Worm (Caenorhabditis elegans) whole organism, L1 larva: ENCODE measurements around the gene swt-6.
A peak's percentile ranks its signal among the peaks of the same experiment; 100 is the strongest.

Experiments
- C04F5.9 ChIP-seq: sonication (generic microtip); optimal IDR thresholded peaks from 2 replicates; lab custom pipeline; 2016; ENCODE audit warnings: missing genetic modification characterization, missing compliant biosample characterization
- C16A3.4 ChIP-seq: fragments of 150-350 bp; optimal IDR thresholded peaks from 2 replicates; lab custom pipeline; 2014; ENCODE audit warnings: missing biosample characterization, missing genetic modification characterization
- F16B12.6 ChIP-seq: fragments of 150-350 bp; optimal IDR thresholded peaks from 2 replicates; lab custom pipeline; 2014; ENCODE audit warnings: missing biosample characterization, missing genetic modification characterization
- Y116A8C.19 ChIP-seq: sonication (generic microtip); optimal IDR thresholded peaks from 2 replicates; lab custom pipeline; 2016; ENCODE audit warnings: missing compliant biosample characterization, missing genetic modification characterization, borderline replicate concordance
- blmp-1 ChIP-seq: fragments of 150-350 bp; optimal IDR thresholded peaks from 2 replicates; lab custom pipeline; 2014; ENCODE audit warnings: missing biosample characterization, missing genetic modification characterization
- ceh-63 ChIP-seq: fragments of 200-800 bp; sonication (Bioruptor generic); optimal IDR thresholded peaks from 2 replicates; lab custom pipeline; 2018; ENCODE audit warnings: mild to moderate bottlenecking, missing genetic modification characterization, missing compliant biosample characterization
- ceh-8 ChIP-seq: fragments of 200-800 bp; sonication (Bioruptor generic); optimal IDR thresholded peaks from 2 replicates; lab custom pipeline; 2018; ENCODE audit warnings: mild to moderate bottlenecking, missing genetic modification characterization, moderate library complexity, missing compliant biosample characterization
- ceh-88 ChIP-seq: fragments of 200-800 bp; sonication (Bioruptor generic); IDR thresholded peaks from 2 replicates; pipeline ENCODE4 v1.3.6; 2022; ENCODE audit warnings: missing genetic modification characterization, missing compliant biosample characterization
- ceh-90 ChIP-seq: sonication (generic microtip); optimal IDR thresholded peaks from 2 replicates; lab custom pipeline; 2016; ENCODE audit warnings: missing genetic modification characterization, missing compliant biosample characterization
- dpl-1 ChIP-seq, 3 experiments: fragments of 150-350 bp in 2 of 3; sonication (generic microtip) in 1 of 3; optimal IDR thresholded peaks; 2 replicates each; lab custom pipeline; 2014 to 2017; ENCODE audit warnings: missing biosample characterization in 3 of 3, missing genetic modification characterization in 3 of 3, missing genetic modification reagents in 3 of 3
- dsc-1 ChIP-seq: sonication (generic microtip); optimal IDR thresholded peaks from 2 replicates; lab custom pipeline; 2016; ENCODE audit warnings: mild to moderate bottlenecking, missing genetic modification characterization, missing compliant biosample characterization
- elt-3 ChIP-seq, 6 experiments: fragments of 150-350 bp in 1 of 6; sonication (generic microtip); optimal IDR thresholded peaks; 2 replicates each; lab custom pipeline; 2017 to 2018; ENCODE audit warnings: missing biosample characterization in 6 of 6, missing genetic modification characterization in 6 of 6, inconsistent platforms in 1 of 6
- ets-5 ChIP-seq: fragments of 200-800 bp; sonication (Bioruptor generic); IDR thresholded peaks from 2 replicates; pipeline ENCODE4 v1.3.6; 2022; ENCODE audit warnings: missing genetic modification characterization, missing compliant biosample characterization
- fkh-10 ChIP-seq: sonication (generic microtip); optimal IDR thresholded peaks from 2 replicates; lab custom pipeline; 2017; ENCODE audit warnings: missing biosample characterization, missing genetic modification reagents, missing genetic modification characterization
- fkh-4 ChIP-seq: sonication (generic microtip); optimal IDR thresholded peaks from 2 replicates; lab custom pipeline; 2016; ENCODE audit warnings: missing compliant biosample characterization, missing genetic modification characterization, borderline replicate concordance
- fkh-8 ChIP-seq: sonication (generic microtip); optimal IDR thresholded peaks from 2 replicates; lab custom pipeline; 2016; ENCODE audit warnings: mild to moderate bottlenecking, missing genetic modification characterization, missing compliant biosample characterization
- grh-1 ChIP-seq: fragments of 200-800 bp; sonication (Bioruptor generic); IDR thresholded peaks from 2 replicates; pipeline ENCODE4 v1.3.6; 2022; ENCODE audit warnings: missing genetic modification reagents, missing genetic modification characterization, missing compliant biosample characterization
- hlh-17 ChIP-seq: fragments of 200-800 bp; sonication (Bioruptor generic); optimal IDR thresholded peaks from 2 replicates; lab custom pipeline; 2018; ENCODE audit warnings: missing genetic modification characterization, mild to moderate bottlenecking, missing compliant biosample characterization, moderate library complexity, borderline replicate concordance
- hlh-4 ChIP-seq: sonication (generic microtip); optimal IDR thresholded peaks from 2 replicates; lab custom pipeline; 2016; ENCODE audit warnings: mild to moderate bottlenecking, missing genetic modification characterization, missing compliant biosample characterization
- irx-1 ChIP-seq: sonication (generic microtip); optimal IDR thresholded peaks from 2 replicates; lab custom pipeline; 2016; ENCODE audit warnings: missing genetic modification characterization, missing compliant biosample characterization
- jun-1 ChIP-seq: fragments of 150-350 bp; optimal IDR thresholded peaks from 2 replicates; lab custom pipeline; 2014; ENCODE audit warnings: missing biosample characterization, missing genetic modification reagents, missing genetic modification characterization
- lin-35 ChIP-seq, 2 experiments: fragments of 150-350 bp; optimal IDR thresholded peaks; 2 replicates each; lab custom pipeline; 2014; ENCODE audit warnings: missing biosample characterization in 2 of 2, missing genetic modification characterization in 2 of 2, missing genetic modification reagents in 2 of 2
- lin-39 ChIP-seq: fragments of 150-350 bp; optimal IDR thresholded peaks from 2 replicates; lab custom pipeline; 2014; ENCODE audit warnings: missing biosample characterization, missing genetic modification reagents, missing genetic modification characterization
- mef-2 ChIP-seq: fragments of 150-350 bp; optimal IDR thresholded peaks from 2 replicates; lab custom pipeline; 2014; ENCODE audit warnings: missing biosample characterization, missing genetic modification characterization
- nhr-11 ChIP-seq: fragments of 150-350 bp; optimal IDR thresholded peaks from 2 replicates; lab custom pipeline; 2014; ENCODE audit warnings: missing biosample characterization, missing genetic modification characterization
- nhr-20 ChIP-seq: sonication (generic microtip); optimal IDR thresholded peaks from 2 replicates; lab custom pipeline; 2016; ENCODE audit warnings: mild to moderate bottlenecking, missing genetic modification characterization, missing compliant biosample characterization
- nhr-237 ChIP-seq: fragments of 150-350 bp; optimal IDR thresholded peaks from 2 replicates; lab custom pipeline; 2014; ENCODE audit warnings: missing biosample characterization, missing genetic modification characterization
- nhr-47 ChIP-seq: sonication (generic microtip); optimal IDR thresholded peaks from 2 replicates; lab custom pipeline; 2016; ENCODE audit warnings: mild to moderate bottlenecking, missing genetic modification characterization, moderate library complexity, missing compliant biosample characterization
- nhr-71 ChIP-seq: sonication (generic microtip); optimal IDR thresholded peaks from 2 replicates; lab custom pipeline; 2016; ENCODE audit warnings: mild to moderate bottlenecking, missing genetic modification characterization, moderate library complexity, missing compliant biosample characterization
- nhr-77 ChIP-seq: fragments of 150-350 bp; optimal IDR thresholded peaks from 2 replicates; lab custom pipeline; 2014; ENCODE audit warnings: missing biosample characterization, missing genetic modification characterization
- nhr-85 ChIP-seq: sonication (generic microtip); peaks from one replicate; lab custom pipeline; 2016; ENCODE audit warnings: missing genetic modification characterization, inconsistent platforms, missing compliant biosample characterization
- pag-3 ChIP-seq: sonication (generic microtip); optimal IDR thresholded peaks from 2 replicates; lab custom pipeline; 2017; ENCODE audit warnings: missing genetic modification characterization, mild to moderate bottlenecking, missing compliant biosample characterization, antibody characterized with exemption, borderline replicate concordance; ENCODE audit not compliant: insufficient read depth
- pax-3 ChIP-seq: fragments of 200-800 bp; sonication (Bioruptor generic); optimal IDR thresholded peaks from 2 replicates; lab custom pipeline; 2018; ENCODE audit warnings: mild to moderate bottlenecking, missing genetic modification characterization, moderate library complexity, missing compliant biosample characterization
- rnt-1 ChIP-seq: sonication (generic microtip); optimal IDR thresholded peaks from 2 replicates; lab custom pipeline; 2016; ENCODE audit warnings: mild to moderate bottlenecking, missing genetic modification characterization, moderate library complexity, missing compliant biosample characterization
- sox-4 ChIP-seq: sonication (generic microtip); optimal IDR thresholded peaks from 2 replicates; lab custom pipeline; 2016; ENCODE audit warnings: missing genetic modification characterization, missing compliant biosample characterization
- tlp-1 ChIP-seq: fragments of 150-350 bp; optimal IDR thresholded peaks from 2 replicates; lab custom pipeline; 2014; ENCODE audit warnings: missing biosample characterization, missing genetic modification characterization
- unc-130 ChIP-seq: fragments of 150-350 bp; optimal IDR thresholded peaks from 2 replicates; lab custom pipeline; 2017; ENCODE audit warnings: missing biosample characterization, missing genetic modification characterization, inconsistent platforms
- xbp-1 ChIP-seq: sonication (generic microtip); optimal IDR thresholded peaks from 2 replicates; lab custom pipeline; 2016; ENCODE audit warnings: missing genetic modification characterization, missing compliant biosample characterization
- ztf-4 ChIP-seq: fragments of 150-350 bp; optimal IDR thresholded peaks from 2 replicates; lab custom pipeline; 2014; ENCODE audit warnings: missing biosample characterization, missing genetic modification characterization

Gene swt-6

DNA sequence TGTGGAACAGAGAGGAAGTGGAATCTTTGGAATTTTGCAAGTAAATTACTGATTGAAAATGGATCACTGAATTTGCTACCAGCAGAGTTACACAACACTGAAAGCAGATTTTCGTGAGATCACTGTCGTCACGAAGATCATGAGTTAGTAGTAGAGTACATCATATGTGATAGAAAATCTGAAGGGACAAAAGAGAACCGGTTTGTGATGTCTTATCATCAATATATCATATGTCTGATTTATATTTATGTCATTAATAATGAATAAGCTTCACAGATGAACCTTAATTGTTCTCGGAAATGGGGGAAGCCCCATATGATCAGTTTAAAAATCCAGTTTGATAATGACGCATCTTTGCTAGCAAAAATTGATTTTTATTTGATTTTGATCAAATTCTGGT is 18.1 kb upstream of the swt-6 start:
- TF ChIP-seq pag-3 (tag; lab: Kevin White, UChicago) (no peak), blmp-1 (tag; lab: Kevin White, UChicago) (peak; percentile 19), elt-3 (tag; optimal IDR thresholded peaks at IDR 0.05; lab: Kevin White, UChicago) (peak in 2 of 6 experiments; percentile 25 to 31), nhr-20 (tag; lab: Kevin White, UChicago) (peak; percentile 2), pax-3 (no peak), ceh-8 (GFP tag; lab: Kevin White, UChicago) (no peak), xbp-1 (tag; lab: Kevin White, UChicago) (no peak), lin-35 (GFP tag; optimal IDR thresholded peaks at IDR 0.05; lab: Kevin White, UChicago) (peak in 1 of 2 experiments; percentile 11), nhr-85 (tag; lab: Kevin White, UChicago) (peak; percentile 77), grh-1 (GFP tag; lab: Robert Waterston, UW) (peak; percentile 63), nhr-71 (tag; lab: Kevin White, UChicago) (peak; percentile 1), nhr-77 (tag; lab: Kevin White, UChicago) (no peak)
- TF ChIP-seq, all 84 proteins: peak for 7

DNA sequence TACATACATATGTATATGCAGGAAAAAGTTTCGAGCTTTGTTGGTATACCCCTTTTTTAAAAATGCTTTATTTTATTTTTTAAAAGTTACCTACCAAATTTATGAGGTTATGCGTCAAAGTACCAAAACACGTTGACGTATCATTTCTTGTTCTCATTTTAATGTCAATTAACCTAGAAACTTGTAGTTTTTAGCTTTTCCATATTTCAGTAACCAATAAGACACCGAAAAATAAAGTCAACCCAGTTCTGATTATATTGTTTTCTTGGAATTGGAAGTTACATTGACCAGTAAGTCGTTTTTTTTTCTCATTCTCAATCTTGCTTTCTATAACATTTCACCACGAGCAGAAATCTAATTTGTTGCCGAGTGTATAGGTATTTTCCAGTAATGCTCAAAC is 17.3 kb upstream of the swt-6 start, which contains the start of gene srw-145:
TSS of gene srw-145 (plus strand) at position 301 of the 400 bp plus-strand sequence.
- TF ChIP-seq C16A3.4 (tag; lab: Kevin White, UChicago) (no peak), nhr-47 (tag; lab: Kevin White, UChicago) (peak; percentile 44), nhr-71 (tag; lab: Kevin White, UChicago) (peak; percentile 48), lin-39 (tag; lab: Kevin White, UChicago) (no peak), irx-1 (tag; lab: Kevin White, UChicago) (no peak), tlp-1 (tag; lab: Kevin White, UChicago) (no peak), fkh-8 (tag; lab: Kevin White, UChicago) (peak; percentile 45), C04F5.9 (tag; lab: Kevin White, UChicago) (no peak), nhr-237 (tag; lab: Kevin White, UChicago) (no peak), nhr-11 (tag; lab: Kevin White, UChicago) (peak; percentile 31), mef-2 (tag; lab: Kevin White, UChicago) (no peak), ceh-90 (tag; lab: Kevin White, UChicago) (no peak)

DNA sequence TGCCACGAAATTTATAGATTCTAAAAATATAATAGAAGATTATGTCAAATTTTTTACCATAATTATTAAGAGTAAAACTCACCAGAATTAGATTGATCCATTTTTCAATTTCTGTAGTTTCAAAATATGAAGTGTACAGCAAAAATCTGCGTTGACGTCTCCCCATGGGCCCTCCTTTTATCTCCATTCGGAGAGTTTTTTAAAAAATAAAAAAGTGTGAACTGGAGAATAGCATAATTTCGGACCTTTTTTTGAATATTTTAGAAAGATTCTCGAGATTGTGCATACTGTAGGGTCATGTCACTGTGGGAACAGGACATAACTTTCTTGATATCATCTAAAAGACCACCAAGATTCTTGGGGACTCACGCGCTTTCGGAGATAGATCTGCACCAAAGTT is 12.1 kb upstream of the swt-6 start, which contains the start of gene dpr-1:
TSS of gene dpr-1 (minus strand) at position 101 of the 400 bp plus-strand sequence.
- no peak for TF ChIP-seq jun-1 (tag; lab: Kevin White, UChicago)
- TF ChIP-seq fkh-4: no peak

DNA sequence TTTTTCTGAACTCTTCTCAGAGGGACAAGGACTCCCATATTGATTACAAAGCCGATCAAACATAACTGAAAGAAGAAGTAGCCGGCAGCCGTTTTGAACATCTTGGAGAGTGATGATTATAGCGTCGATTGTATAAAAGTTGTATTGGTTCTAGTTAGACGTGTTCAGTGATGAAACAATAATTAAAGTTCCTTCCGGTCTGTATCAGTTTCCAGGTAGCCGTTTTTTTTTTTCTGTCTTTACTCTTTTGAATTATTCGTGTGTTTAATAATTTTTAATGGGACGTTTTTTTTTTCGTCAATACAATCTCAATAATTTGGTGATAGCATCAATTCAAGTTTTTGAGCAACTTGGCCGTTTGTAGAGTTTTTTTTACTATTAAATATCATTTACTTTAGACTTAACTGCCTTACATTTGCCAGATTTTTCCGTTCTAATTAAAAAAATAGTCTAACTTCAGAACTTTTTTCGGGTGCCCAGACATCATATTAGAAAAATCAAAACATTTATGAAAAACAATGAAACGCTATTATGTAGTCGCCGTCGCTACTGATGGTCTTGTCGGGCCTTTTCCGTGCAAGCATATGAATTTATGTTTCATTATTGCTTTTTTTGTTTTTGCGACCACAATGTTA is 7.7 kb upstream of the swt-6 start, which contains the start of the genes srx-10 and clec-226:
TSS of gene srx-10 (minus strand) at position 101 of the 635 bp plus-strand sequence.
TSS of gene clec-226 (plus strand) at position 585 of the 635 bp plus-strand sequence.
- TF ChIP-seq xbp-1 (tag; lab: Kevin White, UChicago) (no peak), grh-1 (GFP tag; lab: Robert Waterston, UW) (no peak), hlh-17 (no peak), ceh-63 (GFP tag; lab: Kevin White, UChicago) (no peak), ets-5 (GFP tag; lab: Robert Waterston, UW) (no peak), mef-2 (tag; lab: Kevin White, UChicago) (no peak), C04F5.9 (tag; lab: Kevin White, UChicago) (no peak)

DNA sequence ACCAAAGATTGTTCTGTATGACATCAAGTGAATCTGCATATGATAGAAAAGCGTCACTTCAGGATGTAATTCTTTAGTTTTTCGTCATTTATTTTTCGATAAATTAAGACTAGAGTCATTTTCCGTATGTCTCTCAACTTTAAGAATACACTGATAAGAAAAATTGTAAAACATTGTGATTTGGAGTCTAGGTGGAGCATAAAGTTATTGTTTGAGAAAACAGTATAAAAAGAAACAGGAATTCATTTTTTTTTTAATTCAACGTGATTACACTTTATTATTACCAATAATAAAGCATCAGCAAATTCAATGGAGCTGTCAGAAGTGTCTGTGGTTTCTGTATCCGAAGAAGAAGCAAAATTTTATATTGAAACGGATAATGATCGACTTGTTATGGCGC is 5.1 kb upstream of the swt-6 start, which contains the start of gene R10D12.6:
TSS of gene R10D12.6 (plus strand) at position 301 of the 400 bp plus-strand sequence.
- TF ChIP-seq sox-4 (no peak), ceh-90 (tag; lab: Kevin White, UChicago) (no peak), rnt-1 (no peak), ztf-4 (tag; lab: Kevin White, UChicago) (no peak), ets-5 (GFP tag; lab: Robert Waterston, UW) (no peak), fkh-10 (GFP tag; lab: Kevin White, UChicago) (no peak), nhr-85 (tag; lab: Kevin White, UChicago) (no peak), hlh-4 (tag; lab: Kevin White, UChicago) (no peak), ceh-88 (GFP tag; lab: Robert Waterston, UW) (no peak), jun-1 (tag; lab: Kevin White, UChicago) (no peak), F16B12.6 (tag; lab: Kevin White, UChicago) (no peak), grh-1 (GFP tag; lab: Robert Waterston, UW) (no peak), irx-1 (tag; lab: Kevin White, UChicago) (no peak), unc-130 (no peak), dpl-1 (GFP tag; optimal IDR thresholded peaks at IDR 0.05; lab: Kevin White, UChicago) (no peak), blmp-1 (tag; lab: Kevin White, UChicago) (no peak), Y116A8C.19 (tag; lab: Kevin White, UChicago) (no peak), dsc-1 (tag; lab: Kevin White, UChicago) (no peak)
